Worm (Caenorhabditis elegans) whole organism, dauer: ENCODE measurements around the gene F46B3.8.

Experiments used
- unc-62 ChIP-seq: sonication (generic microtip); optimal IDR thresholded peaks from 2 replicates; lab custom pipeline; 2017; ENCODE audit warnings: missing biosample characterization, missing genetic modification reagents, missing genetic modification characterization

F46B3.8 gene

DNA sequence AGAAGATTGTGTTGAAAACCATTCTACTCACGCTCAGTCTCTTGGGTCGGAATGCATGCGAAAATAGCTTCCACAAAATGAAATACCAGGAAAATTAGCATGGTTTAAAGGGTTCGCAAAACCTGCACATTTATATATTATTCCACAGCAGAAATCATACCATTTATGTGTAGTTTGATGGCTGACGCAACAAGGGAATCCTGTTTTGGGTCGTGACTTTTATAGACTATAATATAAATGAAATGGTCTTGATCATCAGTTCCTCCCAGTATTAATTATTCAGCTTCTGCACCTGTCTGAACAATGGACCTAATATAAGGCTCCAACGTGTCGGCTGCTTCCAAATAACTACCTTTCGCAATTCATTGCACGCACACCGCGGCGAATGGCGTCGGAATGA is at the start of gene F46B3.8:
Gene F46B3.8, minus strand, starts transcription at position 101 of the 400 bp plus-strand sequence.
- TF ChIP-seq unc-62 (GFP tag; lab: Kevin White, UChicago), result no peak

DNA sequence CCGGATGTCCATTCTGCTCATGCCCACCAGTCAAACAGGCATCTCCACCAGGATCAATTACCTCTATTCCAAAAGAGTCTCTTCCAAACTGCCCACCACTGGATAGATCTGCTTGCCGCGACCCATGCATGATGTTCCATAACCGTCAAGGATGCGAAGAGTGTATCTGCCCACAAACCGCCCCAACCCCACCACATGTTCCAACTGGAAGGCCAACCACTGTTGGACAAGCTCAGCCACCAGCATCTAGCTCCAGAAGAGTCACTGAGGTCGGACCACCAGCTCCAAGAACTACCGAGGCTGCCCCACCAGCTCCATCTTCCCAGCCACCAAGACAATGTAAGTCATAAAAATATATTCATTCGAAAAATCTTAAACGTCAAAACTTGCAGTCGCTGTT is 47.7 kb upstream of the F46B3.8 start:
- TF ChIP-seq unc-62 (GFP tag; lab: Kevin White, UChicago), result no peak

DNA sequence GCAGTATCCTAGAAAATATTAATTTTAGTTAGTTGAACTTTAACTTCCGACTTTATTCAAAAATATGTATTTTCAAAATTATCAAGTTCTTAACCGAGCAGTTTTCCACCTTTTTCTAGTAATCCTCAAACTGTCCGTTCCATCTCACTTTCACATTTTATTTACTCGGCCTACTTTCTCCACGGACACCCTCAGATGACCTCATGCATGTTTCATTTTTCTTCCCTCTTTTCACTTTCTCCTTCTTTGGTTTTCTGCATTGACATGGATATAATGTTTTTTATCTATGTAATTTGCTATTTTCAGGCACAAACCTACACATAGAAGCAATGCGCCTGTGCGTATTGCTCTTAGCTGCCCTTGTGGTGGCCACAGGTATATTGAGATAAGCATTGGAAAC is 43.9 kb upstream of the F46B3.8 start, which contains the start of gene mlt-11:
Gene mlt-11, plus strand, starts transcription at position 301 of the 400 bp plus-strand sequence.
- TF ChIP-seq unc-62 (GFP tag; lab: Kevin White, UChicago), result no peak

DNA sequence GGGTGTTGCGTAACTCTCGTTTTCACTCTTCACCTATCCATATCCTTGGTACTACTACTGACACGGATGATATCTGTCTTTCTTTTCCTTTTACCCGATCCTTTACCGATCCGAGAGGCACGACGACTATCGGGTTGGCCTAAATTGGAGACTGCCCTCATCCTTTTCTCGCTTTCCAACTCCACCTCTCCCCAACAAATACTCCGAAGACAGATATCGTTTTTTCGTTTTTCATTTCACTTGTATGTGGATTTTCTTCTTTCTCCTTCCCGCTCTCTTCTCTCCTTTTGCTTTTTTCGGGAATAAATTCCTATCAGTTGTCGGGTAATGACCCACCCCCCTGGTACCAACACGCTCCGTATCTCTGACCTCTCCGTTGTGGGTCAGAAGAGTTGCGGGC is 42.0 kb upstream of the F46B3.8 start:
- no peak for TF ChIP-seq unc-62 (GFP tag; lab: Kevin White, UChicago)

DNA sequence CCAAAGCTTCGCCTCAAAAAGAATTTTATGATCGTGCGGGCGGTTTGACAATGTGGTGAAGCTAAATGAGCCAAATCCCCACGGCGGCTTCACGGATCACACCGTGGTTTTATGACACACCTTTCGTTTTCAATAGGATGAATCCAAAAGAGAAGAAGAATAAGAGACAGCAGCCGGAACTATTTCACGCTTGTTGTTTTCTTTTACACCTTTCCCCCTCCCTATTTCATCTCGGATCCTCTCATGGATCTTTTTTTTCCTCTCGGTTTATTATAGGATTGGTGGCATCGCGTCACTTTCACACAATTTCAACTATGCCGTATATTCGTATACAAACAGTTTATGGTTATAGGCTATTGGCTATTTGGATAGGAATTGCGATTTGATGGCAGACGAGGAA is 40.8 kb upstream of the F46B3.8 start:
- TF ChIP-seq unc-62 (GFP tag; lab: Kevin White, UChicago), result no peak

DNA sequence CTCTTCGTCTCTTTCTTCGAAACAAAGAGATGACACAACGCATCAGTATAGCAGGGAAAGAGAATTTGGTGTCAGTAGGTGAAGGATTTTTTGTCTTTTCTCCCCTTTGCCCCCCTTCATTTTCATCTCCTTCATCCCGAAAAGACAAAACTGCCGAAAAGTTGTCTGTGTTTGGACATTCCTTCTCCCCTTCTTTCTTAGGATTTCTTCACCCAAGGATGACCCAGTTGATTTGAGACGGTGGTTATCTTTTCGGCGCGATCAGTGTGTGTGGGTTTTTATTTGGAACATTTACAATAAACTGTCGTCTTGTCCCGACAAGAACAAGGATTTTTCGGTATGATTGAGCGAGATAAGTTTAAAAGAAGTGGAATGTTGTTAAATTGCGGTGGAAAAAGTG is 39.5 kb upstream of the F46B3.8 start:
- TF ChIP-seq unc-62 (GFP tag; lab: Kevin White, UChicago), result no peak

DNA sequence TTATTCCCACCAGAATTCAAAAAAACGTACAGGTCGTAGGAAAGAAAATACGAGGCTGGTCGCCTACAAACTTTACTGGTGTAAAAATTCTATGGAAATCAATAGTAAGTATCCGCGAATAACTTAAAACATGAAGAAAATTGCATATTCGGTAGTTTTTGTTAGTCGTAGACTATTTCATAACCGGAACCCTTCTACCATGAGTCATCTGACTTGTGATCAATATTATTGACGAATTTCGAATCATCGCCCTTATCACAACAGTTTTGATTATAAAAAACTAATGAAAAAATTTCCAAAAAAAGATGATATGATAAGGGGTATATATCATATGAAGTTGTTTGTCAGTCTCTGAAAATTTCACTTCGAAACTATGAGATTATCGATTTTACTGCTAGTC is 37.1 kb upstream of the F46B3.8 start, which contains the start of gene W01F3.2:
Gene W01F3.2, plus strand, starts transcription at position 301 of the 400 bp plus-strand sequence.
- TF ChIP-seq unc-62 (GFP tag; lab: Kevin White, UChicago), result no peak

DNA sequence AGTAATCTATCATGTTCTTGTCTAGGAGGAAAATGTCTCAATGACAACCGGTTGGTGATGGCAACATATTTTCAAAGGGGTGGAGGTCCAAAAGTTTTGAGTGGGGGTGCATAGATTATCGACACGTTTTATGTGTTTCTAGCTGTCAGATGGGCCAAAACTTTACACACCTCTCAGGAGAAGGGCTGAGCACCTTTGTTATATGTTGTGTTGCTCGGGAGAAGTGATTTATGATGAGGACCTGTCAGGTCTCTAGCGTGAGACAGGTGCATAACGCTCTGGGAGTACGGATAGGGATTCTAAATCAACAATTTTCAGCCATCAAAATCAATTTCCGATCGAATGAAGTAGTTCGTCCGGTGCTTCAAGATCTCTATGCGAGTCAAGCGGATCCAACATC is 33.7 kb upstream of the F46B3.8 start:
- TF ChIP-seq unc-62 (GFP tag; lab: Kevin White, UChicago), result no peak

DNA sequence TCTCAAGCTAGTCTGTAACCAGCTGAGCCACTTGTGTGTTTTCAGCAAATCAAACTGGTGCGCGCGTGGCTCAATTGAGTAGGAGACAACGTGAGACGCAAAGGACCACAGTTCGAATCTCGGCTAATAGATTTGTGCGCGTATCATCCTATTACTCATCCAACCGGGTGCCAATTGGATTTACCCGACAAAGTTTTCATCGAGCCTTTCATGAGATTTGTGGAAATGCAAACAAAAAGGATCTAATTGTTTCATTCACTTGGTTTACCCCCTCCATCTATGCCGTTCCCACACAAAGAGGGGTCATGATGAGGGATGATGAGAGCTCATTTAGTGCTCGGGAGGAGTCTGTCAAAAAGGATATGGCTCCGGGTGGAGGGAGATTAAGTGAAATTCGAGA is 32.2 kb upstream of the F46B3.8 start:
- TF ChIP-seq unc-62 (GFP tag; lab: Kevin White, UChicago), result no peak

DNA sequence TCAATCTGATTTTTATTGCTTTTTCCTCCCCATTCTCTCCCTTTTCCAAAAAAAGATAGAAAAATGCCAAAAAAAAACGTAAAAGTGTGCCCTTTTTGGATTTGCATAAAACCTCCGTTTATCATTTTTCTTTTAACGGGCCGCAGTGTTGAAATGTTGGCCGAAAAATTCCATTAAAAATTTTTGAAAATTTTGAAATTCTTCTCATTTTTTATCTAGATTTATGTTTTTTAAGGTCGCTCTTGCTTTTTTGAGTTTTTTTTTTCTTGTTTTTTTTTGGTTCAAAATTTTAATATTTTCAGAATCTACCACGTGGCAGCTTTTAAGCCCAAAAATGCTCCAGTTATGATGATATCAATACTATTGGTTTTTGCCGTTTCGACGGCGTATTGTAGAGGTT is 31.4 kb upstream of the F46B3.8 start, which contains the start of gene mnr-1:
Gene mnr-1, plus strand, starts transcription at position 301 of the 400 bp plus-strand sequence.
- no peak for TF ChIP-seq unc-62 (GFP tag; lab: Kevin White, UChicago)

DNA sequence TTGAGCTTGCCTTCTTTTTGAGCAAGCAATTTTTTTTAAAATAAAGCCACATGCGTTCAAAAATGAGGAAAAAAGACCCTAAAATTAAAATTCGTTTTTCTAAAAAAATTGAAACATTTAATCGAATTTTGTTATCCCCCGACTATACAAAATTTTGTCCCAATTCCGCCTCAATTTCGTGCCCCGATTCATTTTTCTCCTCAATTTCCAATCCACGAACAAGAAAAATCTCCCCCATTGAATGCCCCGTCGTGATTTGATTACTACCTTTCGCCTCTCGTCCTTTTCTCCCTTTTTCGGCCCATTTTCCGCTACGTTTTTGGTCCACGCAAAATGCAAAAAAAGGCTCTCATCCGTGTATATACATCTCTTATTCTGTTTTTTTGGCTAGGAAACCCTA is 29.0 kb upstream of the F46B3.8 start:
- TF ChIP-seq unc-62 (GFP tag; lab: Kevin White, UChicago), result no peak

DNA sequence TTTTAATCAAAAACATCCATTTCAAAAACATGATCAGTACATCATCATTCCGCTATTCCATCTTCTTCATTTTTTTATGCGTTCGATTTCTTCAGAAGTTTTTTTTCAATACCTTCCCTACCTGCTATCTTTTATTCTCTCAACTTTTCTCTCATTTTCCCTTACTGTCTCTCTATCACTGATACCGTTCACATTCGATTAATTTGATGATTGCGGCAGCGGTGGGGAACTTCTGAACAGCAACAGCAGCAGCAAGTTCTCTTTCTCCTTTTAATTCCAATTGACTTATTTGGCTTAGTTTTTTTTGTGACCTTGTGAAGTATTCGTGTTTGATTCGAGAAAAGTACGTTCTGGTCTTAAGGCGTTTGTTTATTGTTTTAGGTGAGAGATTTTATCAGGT is 25.9 kb upstream of the F46B3.8 start:
- TF ChIP-seq unc-62 (GFP tag; lab: Kevin White, UChicago), result no peak

DNA sequence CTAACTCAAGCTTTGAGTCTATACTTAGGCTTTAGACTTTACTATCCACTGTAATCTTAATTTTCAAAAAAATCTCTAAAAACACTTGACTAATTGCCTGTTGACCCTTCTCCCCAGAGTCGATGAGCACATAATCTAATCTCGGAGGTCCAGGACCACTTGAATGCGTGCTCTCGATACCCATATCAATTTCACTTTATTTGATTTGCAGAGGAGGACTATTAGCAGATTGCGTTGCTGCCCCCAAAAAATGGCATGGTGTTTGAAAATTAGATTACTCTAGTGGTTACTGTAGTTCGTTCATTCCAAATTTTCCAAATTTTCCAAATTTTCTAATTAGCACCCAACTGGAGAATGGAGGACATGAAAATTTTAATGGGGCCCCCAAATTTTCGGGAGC is 22.5 kb upstream of the F46B3.8 start:
- no peak for TF ChIP-seq unc-62 (GFP tag; lab: Kevin White, UChicago)

DNA sequence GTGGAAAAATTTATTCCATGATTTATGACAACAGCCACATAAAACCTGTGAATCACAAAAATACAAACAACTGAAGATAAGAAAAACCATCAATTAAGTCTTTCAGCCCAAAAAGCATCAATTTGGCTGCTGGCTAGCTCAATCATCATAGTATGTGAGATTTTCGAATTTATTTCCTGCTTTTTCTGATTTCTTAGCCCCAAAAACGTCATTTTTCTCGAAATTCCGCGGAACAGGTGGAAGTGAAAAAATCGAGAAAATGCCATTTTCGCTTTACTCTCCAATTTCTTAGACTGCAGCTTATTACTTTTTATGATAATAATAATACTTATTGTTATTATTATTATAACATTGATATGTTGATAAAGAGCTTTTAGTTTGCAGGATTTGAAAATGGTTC is 18.9 kb upstream of the F46B3.8 start, which contains the start of gene srxa-15:
Gene srxa-15, plus strand, starts transcription at position 301 of the 400 bp plus-strand sequence.
- TF ChIP-seq unc-62 (GFP tag; lab: Kevin White, UChicago), result no peak

DNA sequence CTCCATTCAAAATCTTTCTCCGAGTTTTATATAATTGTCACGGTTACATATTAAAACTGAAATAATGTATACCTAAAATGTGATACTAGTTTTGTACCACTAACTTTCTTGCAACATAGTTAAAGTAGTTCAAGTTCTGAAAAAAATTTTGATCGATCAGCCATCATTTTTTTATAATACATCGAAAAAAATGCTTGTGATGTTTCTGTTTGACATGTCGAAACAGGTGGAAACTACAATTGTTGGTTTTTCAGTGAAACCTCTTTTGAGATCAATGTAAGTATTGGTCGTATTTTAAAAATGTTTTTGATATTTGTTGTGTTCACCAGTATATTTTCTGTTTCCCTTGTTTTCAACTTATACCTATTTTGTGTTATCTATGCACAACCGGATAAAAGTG is 16.3 kb upstream of the F46B3.8 start, which contains the start of gene srxa-14:
Gene srxa-14, plus strand, starts transcription at position 301 of the 400 bp plus-strand sequence.
- no peak for TF ChIP-seq unc-62 (GFP tag; lab: Kevin White, UChicago)

DNA sequence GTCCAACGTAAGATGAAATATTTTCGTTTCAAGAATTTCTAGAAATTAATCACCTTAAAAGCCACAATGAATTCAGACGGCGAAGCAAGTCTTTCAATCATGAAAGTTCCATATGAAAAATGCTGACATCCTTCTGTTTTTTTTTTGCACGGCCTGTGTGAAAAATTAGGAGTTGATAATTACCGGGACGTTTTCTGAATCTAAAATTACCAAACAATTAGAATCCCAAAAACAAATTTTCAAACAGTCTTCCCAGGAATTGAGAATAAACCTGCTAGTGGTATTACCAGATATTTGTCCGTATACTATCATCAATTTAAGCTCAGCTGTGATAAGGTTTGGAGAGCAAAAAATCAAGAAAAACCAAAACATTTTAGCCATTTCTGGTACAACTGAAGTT is 15.4 kb upstream of the F46B3.8 start, which contains the start of gene Y44A6B.3:
Gene Y44A6B.3, minus strand, starts transcription at position 101 of the 400 bp plus-strand sequence.
- no peak for TF ChIP-seq unc-62 (GFP tag; lab: Kevin White, UChicago)

DNA sequence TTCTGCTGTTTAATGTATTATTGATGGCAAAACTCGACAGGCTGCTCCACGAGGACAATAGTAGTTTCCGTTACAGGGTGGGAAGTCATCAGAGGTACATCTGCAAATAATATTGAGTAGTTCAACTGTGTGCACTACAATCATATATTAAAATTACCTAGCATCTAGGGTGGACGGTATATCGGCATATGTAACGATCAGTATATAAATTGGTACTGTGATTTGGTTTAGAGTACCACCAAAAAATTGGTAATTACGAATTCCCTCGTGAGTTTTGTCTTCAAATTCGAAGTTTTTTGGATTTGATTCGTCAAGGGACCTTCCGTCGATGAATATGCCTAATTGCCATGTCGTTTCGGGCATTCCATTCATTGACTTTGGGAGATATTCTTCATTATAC is 13.9 kb upstream of the F46B3.8 start, which contains the start of gene ttr-13:
Gene ttr-13, minus strand, starts transcription at position 101 of the 400 bp plus-strand sequence.
- no peak for TF ChIP-seq unc-62 (GFP tag; lab: Kevin White, UChicago)
